Fruit fly (Drosophila melanogaster): ENCODE measurements around the gene jus.

DNA sequence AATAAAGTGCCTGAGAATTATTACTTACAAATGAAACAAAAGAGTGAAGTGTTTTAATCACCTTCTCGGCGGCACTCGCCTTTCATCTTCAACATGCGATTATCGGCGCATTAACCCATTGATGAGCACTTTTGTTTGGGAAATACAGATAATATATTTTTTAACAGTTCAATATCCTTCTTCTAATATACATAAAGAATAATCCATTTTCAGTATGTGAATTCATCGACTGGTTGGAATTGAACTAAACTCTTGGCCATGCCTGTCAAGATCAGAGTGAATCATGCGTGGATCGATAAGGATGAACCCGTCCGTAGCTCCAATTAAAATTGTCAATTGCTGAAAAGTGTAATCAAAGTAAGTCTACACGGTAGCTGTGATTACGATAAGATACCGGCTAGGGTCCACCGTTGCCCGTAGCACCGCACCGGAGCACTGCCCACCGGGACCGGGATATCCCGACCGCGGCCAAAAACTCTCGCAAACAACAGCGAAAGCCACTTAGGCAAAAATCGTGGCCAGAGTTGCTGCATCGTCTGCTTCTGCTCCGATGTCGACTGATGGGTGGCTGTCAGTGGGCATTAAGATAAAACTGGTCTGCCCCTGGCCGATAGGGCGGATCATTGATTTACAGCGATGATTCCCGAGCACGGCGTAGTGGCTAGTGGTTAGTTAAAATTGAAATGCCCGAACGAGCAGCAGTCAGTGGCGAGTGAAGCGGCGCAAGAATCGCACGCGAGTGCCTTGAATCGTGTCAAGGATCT lies 29.7 kb downstream of the jus start, which contains the start of gene CG11898:
- TF ChIP-seq CG11902 (GFP tag; optimal IDR thresholded peaks at IDR 0.05) (no peak), Sox102F (GFP tag; optimal IDR thresholded peaks at IDR 0.05) (peak; percentile 61), CG15336 (GFP tag; IDR thresholded peaks at IDR 0.05) (no peak), Sox15 (GFP tag; optimal IDR thresholded peaks at IDR 0.05) (no peak), cyc (GFP tag; optimal IDR thresholded peaks at IDR 0.05) (no peak), Sox14 (GFP tag; optimal IDR thresholded peaks at IDR 0.05) (peak; percentile 22)

Data from whole organism, prepupa.